Fruit fly (Drosophila melanogaster): ENCODE results near the gene CG10680.

DNA sequence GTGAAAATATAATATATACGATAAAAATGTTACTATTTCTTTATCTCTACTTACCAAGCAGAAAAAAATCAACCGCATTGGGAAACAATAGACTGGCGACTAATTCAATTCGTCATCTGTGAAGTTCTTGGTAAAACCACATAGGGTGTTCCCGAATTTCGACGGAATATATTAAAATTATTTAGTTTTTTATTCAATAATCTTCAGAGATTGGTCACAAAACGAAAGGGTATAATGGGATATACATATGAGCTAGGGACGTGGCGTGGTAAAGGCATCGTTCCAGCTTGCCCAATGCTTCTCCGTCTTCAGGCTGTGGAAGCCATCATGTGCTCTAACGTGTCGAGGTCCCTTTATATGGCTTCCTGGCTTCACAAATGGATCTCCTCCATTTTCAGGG, 2.4 kb upstream of the CG10680 start, which contains the start of gene CG42866:
- TF ChIP-seq CG8478 (optimal IDR thresholded peaks at IDR 0.05) (no peak), EcR (GFP tag; optimal IDR thresholded peaks at IDR 0.05) (no peak), psq (optimal IDR thresholded peaks at IDR 0.05) (no peak), pan (optimal IDR thresholded peaks at IDR 0.05) (no peak), Dll (optimal IDR thresholded peaks at IDR 0.05) (no peak)
